Worm (Caenorhabditis elegans) whole organism, L4 larva: Measurements from ENCODE around the gene lgc-47.

Experiments
- T26A8.4 ChIP-seq: fragments of 200-800 bp; sonication (Bioruptor generic); IDR thresholded peaks from 2 replicates; pipeline ENCODE4 v1.3.6; 2022; ENCODE audit warnings: missing genetic modification characterization, missing compliant biosample characterization
- Y5F2A.4 ChIP-seq: fragments of 200-800 bp; sonication (Bioruptor generic); optimal IDR thresholded peaks from 2 replicates; lab custom pipeline; 2018; ENCODE audit warnings: mild to moderate bottlenecking, missing genetic modification characterization, missing compliant biosample characterization
- ama-1 ChIP-seq: fragments of 150-350 bp; optimal IDR thresholded peaks from 2 replicates; lab custom pipeline; 2014; ENCODE audit warnings: inconsistent platforms, mixed read lengths
- ceh-32 ChIP-seq: sonication (generic microtip); optimal IDR thresholded peaks from 2 replicates; lab custom pipeline; 2016; ENCODE audit warnings: mild to moderate bottlenecking, missing genetic modification characterization, missing compliant biosample characterization; ENCODE audit not compliant: poor library complexity
- daf-16 ChIP-seq, 3 experiments: sonication (generic microtip); optimal IDR thresholded peaks; 2 replicates each; lab custom pipeline; 2016 to 2017; ENCODE audit warnings: missing genetic modification characterization in 3 of 3, missing genetic modification reagents in 3 of 3, mild to moderate bottlenecking in 2 of 3, missing compliant biosample characterization in 2 of 3, missing biosample characterization in 1 of 3, moderate library complexity in 1 of 3
- dmd-6 ChIP-seq: fragments of 200-800 bp; sonication (Bioruptor generic); IDR thresholded peaks from 2 replicates; pipeline ENCODE4 v1.3.6; 2022; ENCODE audit warnings: missing genetic modification reagents, missing genetic modification characterization, missing compliant biosample characterization
- dve-1 ChIP-seq: sonication (generic microtip); optimal IDR thresholded peaks from 2 replicates; lab custom pipeline; 2017; ENCODE audit warnings: antibody characterized with exemption, mild to moderate bottlenecking, missing genetic modification characterization, missing compliant biosample characterization; ENCODE audit not compliant: insufficient read depth
- egl-27 ChIP-seq: sonication (generic microtip); optimal IDR thresholded peaks from 3 replicates; lab custom pipeline; 2017; ENCODE audit warnings: missing biosample characterization, missing genetic modification reagents, missing genetic modification characterization
- hlh-11 ChIP-seq: fragments of 200-800 bp; sonication (Bioruptor generic); optimal IDR thresholded peaks from 2 replicates; lab custom pipeline; 2018; ENCODE audit warnings: mild to moderate bottlenecking, missing genetic modification characterization, missing compliant biosample characterization
- hlh-30 ChIP-seq: sonication (generic microtip); optimal IDR thresholded peaks from 2 replicates; lab custom pipeline; 2017; ENCODE audit warnings: antibody characterized with exemption, mild to moderate bottlenecking, missing genetic modification characterization, missing compliant biosample characterization; ENCODE audit not compliant: insufficient read depth
- hmg-1.1 ChIP-seq: fragments of 200-800 bp; sonication (Bioruptor generic); IDR thresholded peaks from 2 replicates; pipeline ENCODE4 v1.3.6; 2022; ENCODE audit warnings: missing genetic modification reagents, missing genetic modification characterization, missing compliant biosample characterization
- lin-13 ChIP-seq: fragments of 150-350 bp; optimal IDR thresholded peaks from 2 replicates; lab custom pipeline; 2014; ENCODE audit warnings: missing biosample characterization, missing genetic modification reagents, missing genetic modification characterization
- lin-15B ChIP-seq: fragments of 150-350 bp; sonication (generic microtip); optimal IDR thresholded peaks from 3 replicates; lab custom pipeline; 2014; ENCODE audit warnings: missing biosample characterization, missing genetic modification characterization
- lin-38 ChIP-seq: fragments of 200-800 bp; sonication (Bioruptor generic); IDR thresholded peaks from 2 replicates; pipeline ENCODE4 v1.3.6; 2022; ENCODE audit warnings: missing genetic modification reagents, missing genetic modification characterization, missing compliant biosample characterization
- lir-3 ChIP-seq: sonication (generic microtip); optimal IDR thresholded peaks from 2 replicates; lab custom pipeline; 2016; ENCODE audit warnings: mild to moderate bottlenecking, missing genetic modification characterization, missing compliant biosample characterization
- madf-5 ChIP-seq, 2 experiments: fragments of 200-800 bp; sonication (Bioruptor generic); IDR thresholded peaks; 2 replicates each; pipeline ENCODE4 v1.3.6; 2022; ENCODE audit warnings: missing compliant biosample characterization in 2 of 2, missing genetic modification characterization in 2 of 2
- mdt-29 ChIP-seq: fragments of 200-800 bp; sonication (Bioruptor generic); IDR thresholded peaks from 2 replicates; pipeline ENCODE4 v1.3.6; 2022; ENCODE audit warnings: missing genetic modification reagents, missing genetic modification characterization, missing compliant biosample characterization
- mxl-2 ChIP-seq: fragments of 200-800 bp; sonication (Bioruptor generic); conservative IDR thresholded peaks from 2 replicates; pipeline ENCODE4 v1.3.6; 2022; ENCODE audit warnings: missing genetic modification reagents, missing genetic modification characterization, missing compliant biosample characterization
- nhr-111 ChIP-seq: fragments of 200-800 bp; sonication (Bioruptor generic); optimal IDR thresholded peaks from 2 replicates; lab custom pipeline; 2018; ENCODE audit warnings: mild to moderate bottlenecking, missing genetic modification characterization, missing compliant biosample characterization
- nhr-28 ChIP-seq: fragments of 150-350 bp; optimal IDR thresholded peaks from 2 replicates; lab custom pipeline; 2014; ENCODE audit warnings: missing biosample characterization, missing genetic modification characterization
- nhr-42 ChIP-seq: fragments of 200-800 bp; sonication (Bioruptor generic); IDR thresholded peaks from 2 replicates; pipeline ENCODE4 v1.3.6; 2022; ENCODE audit warnings: missing genetic modification characterization, missing compliant biosample characterization
- nhr-6 ChIP-seq: fragments of 150-350 bp; optimal IDR thresholded peaks from 2 replicates; lab custom pipeline; 2014; ENCODE audit warnings: missing biosample characterization, missing genetic modification characterization
- pha-4 ChIP-seq, 2 experiments: fragments of 150-350 bp in 1 of 2; fragments of 200-800 bp in 1 of 2; sonication (Bioruptor generic) in 1 of 2; IDR thresholded peaks in 1 of 2; optimal IDR thresholded peaks in 1 of 2; 2 replicates each; pipeline versions ENCODE4 v1.3.6 to Lab custom; 2014 to 2022; ENCODE audit warnings: missing genetic modification characterization in 2 of 2, missing genetic modification reagents in 2 of 2, missing biosample characterization in 1 of 2, missing compliant biosample characterization in 1 of 2
- php-3 ChIP-seq: fragments of 200-800 bp; sonication (Bioruptor generic); IDR thresholded peaks from 2 replicates; pipeline ENCODE4 v1.3.6; 2022; ENCODE audit warnings: missing genetic modification reagents, missing genetic modification characterization, missing compliant biosample characterization
- pqm-1 ChIP-seq: sonication (generic microtip); optimal IDR thresholded peaks from 2 replicates; lab custom pipeline; 2017; ENCODE audit warnings: missing biosample characterization, missing genetic modification characterization
- saeg-2 ChIP-seq: fragments of 200-800 bp; sonication (Bioruptor generic); IDR thresholded peaks from 2 replicates; pipeline ENCODE4 v1.3.6; 2022; ENCODE audit warnings: missing genetic modification reagents, missing genetic modification characterization, missing compliant biosample characterization
- set-16 ChIP-seq: fragments of 200-800 bp; sonication (Bioruptor generic); IDR thresholded peaks from 2 replicates; pipeline ENCODE4 v1.3.6; 2022; ENCODE audit warnings: missing genetic modification reagents, missing genetic modification characterization, missing compliant biosample characterization
- skn-1 ChIP-seq: fragments of 150-350 bp; optimal IDR thresholded peaks from 2 replicates; lab custom pipeline; 2014; ENCODE audit warnings: missing biosample characterization, missing genetic modification characterization
- snpc-1.2 ChIP-seq: fragments of 200-800 bp; sonication (Bioruptor generic); IDR thresholded peaks from 2 replicates; pipeline ENCODE4 v1.3.6; 2022; ENCODE audit warnings: missing genetic modification reagents, missing genetic modification characterization, missing compliant biosample characterization
- spr-1 ChIP-seq: sonication (generic microtip); optimal IDR thresholded peaks from 2 replicates; lab custom pipeline; 2016; ENCODE audit warnings: mild to moderate bottlenecking, missing genetic modification characterization, missing compliant biosample characterization
- tag-97 ChIP-seq: fragments of 200-800 bp; sonication (Bioruptor generic); IDR thresholded peaks from 2 replicates; pipeline ENCODE4 v1.3.6; 2022; ENCODE audit warnings: missing genetic modification characterization, missing compliant biosample characterization
- zag-1 ChIP-seq: fragments of 150-350 bp; optimal IDR thresholded peaks from 2 replicates; lab custom pipeline; 2014; ENCODE audit warnings: missing biosample characterization, missing genetic modification characterization
- zfp-3 ChIP-seq: fragments of 200-800 bp; sonication (Bioruptor generic); conservative IDR thresholded peaks from 2 replicates; pipeline ENCODE4 v1.3.6; 2022; ENCODE audit warnings: missing genetic modification reagents, missing genetic modification characterization, missing compliant biosample characterization

The lgc-47 gene

DNA sequence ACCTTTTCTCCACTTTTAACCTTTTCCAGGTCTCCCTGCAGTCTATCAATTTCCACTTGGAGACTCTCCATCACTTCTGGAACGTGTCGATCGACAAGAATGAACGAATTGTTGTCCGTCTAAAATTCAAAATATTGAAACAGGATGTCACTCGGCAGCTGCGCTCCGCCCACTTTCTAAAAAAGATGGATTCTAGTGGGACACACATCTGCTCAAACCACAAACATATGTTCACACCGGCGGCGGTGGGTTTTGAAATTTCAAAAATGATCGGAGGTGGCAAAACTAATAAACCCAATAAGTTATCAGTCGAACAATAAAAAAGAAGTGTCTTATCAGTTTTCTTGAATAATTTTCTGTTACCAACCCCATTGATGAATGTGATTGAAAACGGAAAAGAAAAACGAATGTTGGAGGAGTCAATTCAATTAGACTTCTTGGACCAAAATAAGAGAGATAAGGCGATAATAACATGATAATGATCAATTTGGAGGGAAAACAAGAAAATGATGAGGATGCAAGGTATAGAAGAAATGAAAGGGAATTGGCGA is 25.0 kb downstream of the lgc-47 start (continued):
- TF ChIP-seq hlh-30 (tag; lab: Kevin White, UChicago) (no peak), set-16 (GFP tag; lab: Robert Waterston, UW) (no peak), dmd-6 (GFP tag; lab: Robert Waterston, UW) (peak; percentile 23; the same call in 1 of the 2 replicates), mdt-29 (no peak), php-3 (GFP tag; lab: Robert Waterston, UW) (peak; percentile 10; the same call in 1 of the 2 replicates), ceh-32 (no peak), skn-1 (tag; lab: Kevin White, UChicago) (no peak), Y5F2A.4 (no peak), lin-15B (tag; lab: Kevin White, UChicago) (no peak), zfp-3 (GFP tag; lab: Robert Waterston, UW) (no peak), lir-3 (tag; lab: Kevin White, UChicago) (no peak)

DNA sequence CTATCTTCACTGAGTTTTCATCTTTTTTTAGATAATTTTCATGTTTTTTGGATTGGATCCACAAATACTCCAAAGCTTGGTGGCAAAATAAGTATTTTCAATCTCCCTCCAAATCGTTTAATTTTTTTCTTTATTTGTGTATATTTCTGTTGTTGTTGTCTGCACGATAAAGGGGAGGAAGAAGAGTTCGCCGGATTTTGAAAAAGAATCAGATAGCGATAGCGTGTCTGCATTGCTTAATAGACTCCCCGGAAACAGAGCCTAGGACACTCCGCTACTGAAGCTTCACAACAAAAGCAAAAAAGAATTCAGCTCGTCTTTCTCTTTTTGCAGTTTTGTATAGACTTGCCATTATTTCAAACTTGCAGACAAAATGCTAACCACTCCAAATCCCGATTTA is 30.0 kb downstream of the lgc-47 start, which contains the start of gene T09B9.5:
Gene T09B9.5 (plus strand): TSS at position 301 of the 400 bp plus-strand sequence.
- TF ChIP-seq tag-97 (GFP tag; lab: Robert Waterston, UW) (0 out of 2 replicates have a peak, but pooled peaks have one; percentile 69), lin-13 (GFP tag; lab: Kevin White, UChicago) (no peak)
- TF ChIP-seq, all 104 proteins: peak for 1

DNA sequence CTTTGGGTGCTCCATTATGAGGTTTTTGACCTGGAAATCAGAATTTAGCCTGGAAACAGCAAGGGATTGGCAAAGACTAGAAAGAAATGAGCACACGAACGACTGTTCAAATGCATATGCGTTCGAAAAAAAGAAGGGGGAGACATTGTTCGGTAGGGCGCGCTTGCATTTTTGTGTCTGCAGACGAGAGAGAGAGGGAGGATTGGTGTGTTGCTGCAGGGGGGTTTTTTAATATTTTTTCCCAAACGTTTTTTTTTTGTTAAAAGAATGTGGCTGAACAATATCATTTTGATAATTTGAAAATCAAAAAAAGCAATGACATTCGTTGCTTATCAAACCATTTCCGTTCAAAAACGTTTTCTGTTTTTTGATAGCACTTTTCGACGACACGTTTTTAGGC is 33.1 kb downstream of the lgc-47 start, which contains the start of gene T09B9.4:
Gene T09B9.4 (minus strand): TSS at position 30 of the 400 bp plus-strand sequence.
- TF ChIP-seq daf-16 (GFP tag; optimal IDR thresholded peaks at IDR 0.05; lab: Kevin White, UChicago) (no peak), daf-16 (tag; optimal IDR thresholded peaks at IDR 0.05; lab: Kevin White, UChicago) (peak; percentile 21), dmd-6 (GFP tag; lab: Robert Waterston, UW) (peak; percentile 31; the same call in 1 of the 2 replicates), hlh-30 (tag; lab: Kevin White, UChicago) (peak; percentile 50), hmg-1.1 (GFP tag; lab: Robert Waterston, UW) (0 out of 2 replicates have a peak, but pooled peaks have one; percentile 36), nhr-6 (tag; lab: Kevin White, UChicago) (peak; percentile 20), lin-38 (GFP tag; lab: Robert Waterston, UW) (peak; percentile 89), snpc-1.2 (GFP tag; lab: Robert Waterston, UW) (no peak), hlh-11 (tag; lab: Kevin White, UChicago) (peak; percentile 31), spr-1 (tag; lab: Kevin White, UChicago) (no peak), dve-1 (tag; lab: Kevin White, UChicago) (peak; percentile 23), nhr-28 (tag; lab: Kevin White, UChicago) (peak; percentile 8), pqm-1 (tag; lab: Kevin White, UChicago) (peak; percentile 44), zag-1 (tag; lab: Kevin White, UChicago) (no peak), pha-4 (GFP tag; IDR thresholded peaks at IDR 0.05; lab: Robert Waterston, UW) (no peak), pha-4 (tag; optimal IDR thresholded peaks at IDR 0.05; lab: Kevin White, UChicago) (peak; percentile 32), nhr-42 (no peak), egl-27 (tag; lab: Kevin White, UChicago) (no peak)

DNA sequence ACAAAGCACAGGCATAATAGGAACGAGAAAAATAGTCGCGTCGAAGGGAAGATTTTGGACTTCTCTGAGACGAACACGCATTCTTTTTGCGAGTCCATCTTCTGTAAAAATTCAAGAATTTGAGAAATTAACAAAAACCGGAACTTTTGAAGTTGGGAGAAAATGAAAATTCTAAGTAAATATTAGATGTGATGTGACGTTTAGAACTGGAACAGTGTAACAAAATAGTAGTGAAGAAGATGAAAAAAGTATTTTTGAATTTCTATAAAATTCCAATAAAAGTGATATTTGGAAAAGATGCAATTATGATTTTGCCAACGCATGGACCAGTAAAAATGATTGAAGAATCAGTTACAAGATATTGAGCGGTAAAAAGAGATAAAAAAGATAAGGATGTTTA is 42.6 kb downstream of the lgc-47 start, which contains the start of gene slc-17.9:
Gene slc-17.9 (minus strand): TSS at position 101 of the 400 bp plus-strand sequence.
- no peak for TF ChIP-seq T26A8.4 (GFP tag; lab: Robert Waterston, UW)
- TF ChIP-seq, all 104 proteins: peak for 0

DNA sequence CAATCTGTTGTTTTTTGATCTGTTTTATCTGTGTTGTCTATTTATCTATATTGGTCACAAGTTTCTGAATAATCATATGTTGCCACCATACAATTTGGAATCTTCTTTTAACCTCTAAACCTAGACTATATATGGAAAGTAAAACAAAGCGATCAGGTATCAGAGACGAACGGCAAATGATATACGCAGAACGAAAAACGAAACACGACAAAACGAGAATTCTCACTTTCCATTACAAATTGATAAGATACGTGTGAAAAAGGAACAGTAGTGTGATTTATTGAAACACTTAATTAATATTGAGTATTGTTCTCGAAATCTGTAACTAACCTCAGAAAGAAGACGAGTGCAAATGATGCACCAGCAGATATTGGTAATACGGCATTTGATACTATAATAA is 43.6 kb downstream of the lgc-47 start:
- TF ChIP-seq nhr-6 (tag; lab: Kevin White, UChicago) (no peak), nhr-111 (no peak), mxl-2 (GFP tag; lab: Robert Waterston, UW) (no peak), madf-5 (GFP tag; IDR thresholded peaks at IDR 0.05; lab: Robert Waterston, UW) (no peak), saeg-2 (no peak), ama-1 (lab: Kevin White, UChicago) (no peak), hlh-30 (tag; lab: Kevin White, UChicago) (peak; percentile 36)
